Fruit fly (Drosophila melanogaster) whole organism, adult: ENCODE data around the gene CG5355.

ENCODE experiments used
- CG11617 ChIP-seq: fragments of 200-800 bp; sonication (Bioruptor generic); optimal IDR thresholded peaks from 2 replicates; lab custom pipeline; 2017; ENCODE audit warnings: mild to moderate bottlenecking, missing biosample characterization, missing genetic modification reagents, missing genetic modification characterization
- CG12768 ChIP-seq: fragments of 200-800 bp; sonication (Bioruptor generic); optimal IDR thresholded peaks from 2 replicates; lab custom pipeline; 2017; ENCODE audit warnings: missing biosample characterization, missing genetic modification characterization, mild to moderate bottlenecking, moderate library complexity, missing genetic modification reagents
- CG14711 ChIP-seq: fragments of 200-800 bp; sonication (Bioruptor generic); optimal IDR thresholded peaks from 2 replicates; lab custom pipeline; 2018; ENCODE audit warnings: missing biosample characterization, mild to moderate bottlenecking, missing genetic modification characterization, moderate library complexity
- CG1620 ChIP-seq: fragments of 200-800 bp; sonication (Bioruptor generic); optimal IDR thresholded peaks from 2 replicates; lab custom pipeline; 2016; ENCODE audit warnings: missing biosample characterization, missing genetic modification characterization
- CG33017 ChIP-seq: fragments of 200-800 bp; sonication (Bioruptor generic); optimal IDR thresholded peaks from 2 replicates; lab custom pipeline; 2018; ENCODE audit warnings: missing biosample characterization, mild to moderate bottlenecking, missing genetic modification characterization, moderate library complexity
- CG5204 ChIP-seq: fragments of 200-800 bp; sonication (Bioruptor generic); optimal IDR thresholded peaks from 2 replicates; lab custom pipeline; 2016; ENCODE audit warnings: missing biosample characterization, missing genetic modification characterization
- CG7045 ChIP-seq: fragments of 200-800 bp; sonication (Bioruptor generic); optimal IDR thresholded peaks from 2 replicates; lab custom pipeline; 2017; ENCODE audit warnings: missing biosample characterization, mild to moderate bottlenecking, missing genetic modification characterization
- CG7101 ChIP-seq: fragments of 200-800 bp; sonication (Bioruptor generic); optimal IDR thresholded peaks from 2 replicates; lab custom pipeline; 2018; ENCODE audit warnings: missing biosample characterization, mild to moderate bottlenecking, missing genetic modification characterization, moderate library complexity
- Clk ChIP-seq: fragments of 200-800 bp; sonication (Bioruptor generic); optimal IDR thresholded peaks from 2 replicates; lab custom pipeline; 2017; ENCODE audit warnings: missing biosample characterization, missing genetic modification characterization
- Crg-1 ChIP-seq: fragments of 200-800 bp; sonication (Bioruptor generic); optimal IDR thresholded peaks from 2 replicates; lab custom pipeline; 2016; ENCODE audit warnings: missing biosample characterization, missing genetic modification characterization
- Hr96 ChIP-seq: fragments of 200-800 bp; sonication (Bioruptor generic); optimal IDR thresholded peaks from 2 replicates; lab custom pipeline; 2016; ENCODE audit warnings: missing biosample characterization, missing genetic modification characterization
- Mnt ChIP-seq: fragments of 200-800 bp; sonication (Bioruptor generic); optimal IDR thresholded peaks from 2 replicates; lab custom pipeline; 2016; ENCODE audit warnings: missing biosample characterization, mild to moderate bottlenecking, missing genetic modification characterization
- bab1 ChIP-seq: fragments of 200-800 bp; sonication (Bioruptor generic); optimal IDR thresholded peaks from 3 replicates; lab custom pipeline; 2019; ENCODE audit warnings: missing biosample characterization, mild to moderate bottlenecking, missing genetic modification characterization, moderate library complexity
- cic ChIP-seq: fragments of 200-800 bp; sonication (Bioruptor generic); optimal IDR thresholded peaks from 2 replicates; lab custom pipeline; 2017; ENCODE audit warnings: missing biosample characterization, mild to moderate bottlenecking, missing genetic modification characterization, moderate library complexity
- cnc ChIP-seq, 2 experiments: fragments of >200 bp; optimal IDR thresholded peaks; 2 replicates each; lab custom pipeline; 2017
- kay ChIP-seq: fragments of 200-800 bp; sonication (Bioruptor generic); peaks from one replicate; lab custom pipeline; 2016; ENCODE audit warnings: missing biosample characterization, missing genetic modification characterization, borderline replicate concordance
- ovo ChIP-seq: fragments of 200-800 bp; sonication (Bioruptor generic); optimal IDR thresholded peaks from 2 replicates; lab custom pipeline; 2016; ENCODE audit warnings: missing biosample characterization, missing genetic modification characterization
- pad ChIP-seq: fragments of 200-800 bp; sonication (Bioruptor generic); optimal IDR thresholded peaks from 3 replicates; lab custom pipeline; 2017; ENCODE audit warnings: missing biosample characterization, missing genetic modification characterization, mild to moderate bottlenecking, moderate library complexity, missing genetic modification reagents
- tj ChIP-seq: fragments of 200-800 bp; sonication (Bioruptor generic); optimal IDR thresholded peaks from 3 replicates; lab custom pipeline; 2017; ENCODE audit warnings: missing biosample characterization, mild to moderate bottlenecking, missing genetic modification characterization, moderate library complexity
- toe ChIP-seq: fragments of 200-800 bp; sonication (Bioruptor generic); optimal IDR thresholded peaks from 2 replicates; lab custom pipeline; 2016; ENCODE audit warnings: missing biosample characterization, missing genetic modification characterization

The CG5355 gene

dm6 chr2L:10413251-10414127 is at the start of gene CG5355, which contains the start of gene Klp31E:
Gene CG5355, minus strand, starts transcription at chr2L:10413463.
Gene Klp31E, plus strand, starts transcription at chr2L:10414017.
- TF ChIP-seq cnc (optimal IDR thresholded peaks at IDR 0.05; lab: Kevin White, UChicago) (peak in 1 of 2 experiments; percentile 37), kay (GFP tag; lab: Kevin White, UChicago) (no peak), CG7045 (peak; percentile 64), ovo (no peak), pad (GFP tag; lab: Kevin White, UChicago) (peak; percentile 52), Hr96 (no peak), Clk (peak; percentile 31), Mnt (GFP tag; lab: Kevin White, UChicago) (peak; percentile 33), CG5204 (GFP tag; lab: Kevin White, UChicago) (no peak), CG11617 (GFP tag; lab: Kevin White, UChicago) (peak; percentile 78), bab1 (GFP tag; lab: Kevin White, UChicago) (no peak), cic (GFP tag; lab: Kevin White, UChicago) (no peak), CG1620 (GFP tag; lab: Kevin White, UChicago) (peak; percentile 46), CG12768 (GFP tag; lab: Kevin White, UChicago) (peak; percentile 61), toe (GFP tag; lab: Kevin White, UChicago) (no peak), tj (GFP tag; lab: Kevin White, UChicago) (peak; percentile 39), CG7101 (peak; percentile 60), CG33017 (tag; lab: Kevin White, UChicago) (peak; percentile 41), CG14711 (tag; lab: Kevin White, UChicago) (peak; percentile 47), Crg-1 (GFP tag; lab: Kevin White, UChicago) (no peak)

dm6 chr2L:10458979-10459378 is 45.7 kb upstream of the CG5355 start:
- TF ChIP-seq toe (GFP tag; lab: Kevin White, UChicago) (no peak), Mnt (GFP tag; lab: Kevin White, UChicago) (no peak), CG7045 (no peak), CG14711 (tag; lab: Kevin White, UChicago) (no peak), kay (GFP tag; lab: Kevin White, UChicago) (no peak), Hr96 (no peak), CG7101 (no peak)

dm6 chr2L:10457191-10457899 is 44.1 kb upstream of the CG5355 start, which contains the start of the genes LManI and LManII:
Gene LManI, minus strand, starts transcription at chr2L:10457241.
Gene LManII, plus strand, starts transcription at chr2L:10457658.
- TF ChIP-seq CG5204 (GFP tag; lab: Kevin White, UChicago), result no peak
- TF ChIP-seq Mnt (GFP tag; lab: Kevin White, UChicago), result peak; percentile 9
- peak; percentile 9 for TF ChIP-seq CG33017 (tag; lab: Kevin White, UChicago)
- TF ChIP-seq cnc (optimal IDR thresholded peaks at IDR 0.05; lab: Kevin White, UChicago), result no peak
- no peak for TF ChIP-seq bab1 (GFP tag; lab: Kevin White, UChicago)
- TF ChIP-seq Crg-1 (GFP tag; lab: Kevin White, UChicago), result no peak
- peak; percentile 34 for TF ChIP-seq cic (GFP tag; lab: Kevin White, UChicago)
- TF ChIP-seq ovo, result no peak
- TF ChIP-seq CG11617 (GFP tag; lab: Kevin White, UChicago), result no peak
- no peak for TF ChIP-seq Hr96
- no peak for TF ChIP-seq toe (GFP tag; lab: Kevin White, UChicago)
- TF ChIP-seq kay (GFP tag; lab: Kevin White, UChicago), result peak; percentile 70
- no peak for TF ChIP-seq CG7045
- TF ChIP-seq pad (GFP tag; lab: Kevin White, UChicago), result no peak
- TF ChIP-seq CG12768 (GFP tag; lab: Kevin White, UChicago), result peak; percentile 12
- TF ChIP-seq Clk, result no peak
- TF ChIP-seq CG14711 (tag; lab: Kevin White, UChicago), result no peak
- TF ChIP-seq tj (GFP tag; lab: Kevin White, UChicago), result peak; percentile 73
- TF ChIP-seq CG1620 (GFP tag; lab: Kevin White, UChicago), result no peak
- TF ChIP-seq CG7101, result no peak

- TF ChIP-seq CG12768 (GFP tag; lab: Kevin White, UChicago), result no peak
- no peak for TF ChIP-seq toe (GFP tag; lab: Kevin White, UChicago)
- TF ChIP-seq cic (GFP tag; lab: Kevin White, UChicago), result peak; percentile 52
- TF ChIP-seq Mnt (GFP tag; lab: Kevin White, UChicago), result no peak
These were observed 42.8 kb upstream of the CG5355 start for dm6 chr2L:10455944-10456520.

DNA sequence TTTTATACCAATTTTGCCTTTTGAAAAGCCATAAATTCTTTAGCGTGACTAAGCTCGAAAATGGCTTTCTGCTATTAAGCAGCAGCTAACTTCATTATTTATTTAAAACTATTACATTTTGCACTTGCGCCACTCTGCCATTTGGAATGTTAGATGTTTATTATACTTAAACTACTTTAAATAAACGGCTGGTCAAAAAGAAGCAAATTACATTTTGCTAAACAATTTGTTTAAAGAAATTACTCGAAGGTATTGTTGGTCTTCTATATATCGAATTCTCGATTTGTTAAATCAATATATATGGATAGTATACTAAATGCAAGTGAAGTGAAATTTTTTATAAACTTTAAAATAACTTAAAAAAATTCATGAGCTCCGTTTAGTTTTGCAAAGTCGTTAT is 39.0 kb upstream of the CG5355 start, which contains the start of gene ppk10:
ppk10 (minus strand) TSS at position 101 of the 400 bp plus-strand sequence.
- TF ChIP-seq Mnt (GFP tag; lab: Kevin White, UChicago), result no peak
- no peak for TF ChIP-seq pad (GFP tag; lab: Kevin White, UChicago)
- TF ChIP-seq bab1 (GFP tag; lab: Kevin White, UChicago), result no peak
- TF ChIP-seq Hr96, result no peak
- no peak for TF ChIP-seq CG7101
- no peak for TF ChIP-seq cnc (optimal IDR thresholded peaks at IDR 0.05; lab: Kevin White, UChicago)
- TF ChIP-seq cic (GFP tag; lab: Kevin White, UChicago), result no peak
- TF ChIP-seq CG12768 (GFP tag; lab: Kevin White, UChicago), result no peak
